Fruit fly (Drosophila melanogaster) whole organism, wandering third instar larva: ENCODE measurements around the gene CG31091.

Source experiments
- Abd-B ChIP-seq: fragments of >200 bp; optimal IDR thresholded peaks from 2 replicates; lab custom pipeline; 2017; ENCODE audit warnings: missing biosample characterization, missing genetic modification characterization
- Dfd ChIP-seq: fragments of >200 bp; optimal IDR thresholded peaks from 2 replicates; lab custom pipeline; 2017; ENCODE audit warnings: missing biosample characterization, missing genetic modification characterization
- Dif ChIP-seq: fragments of 200-275, 200-300 bp; sonication (Bioruptor generic); optimal IDR thresholded peaks from 2 replicates; lab custom pipeline; 2018; ENCODE audit warnings: missing biosample characterization, missing genetic modification characterization; ENCODE audit not compliant: partially characterized antibody
- Hr78 ChIP-seq: fragments of >200 bp; optimal IDR thresholded peaks from 2 replicates; lab custom pipeline; 2017; ENCODE audit warnings: missing biosample characterization, missing genetic modification characterization
- OdsH ChIP-seq: fragments of 200-800 bp; sonication (Bioruptor generic); optimal IDR thresholded peaks from 2 replicates; lab custom pipeline; 2016; ENCODE audit warnings: missing biosample characterization, mild to moderate bottlenecking, missing genetic modification characterization
- Vsx2 ChIP-seq: fragments of 200-300, 225-300 bp; sonication (Bioruptor generic); optimal IDR thresholded peaks from 2 replicates; lab custom pipeline; 2018; ENCODE audit warnings: missing biosample characterization, missing genetic modification characterization; ENCODE audit not compliant: partially characterized antibody
- dmrt93B ChIP-seq: fragments of 200-800 bp; sonication (Bioruptor generic); optimal IDR thresholded peaks from 2 replicates; lab custom pipeline; 2018; ENCODE audit warnings: missing biosample characterization, mild to moderate bottlenecking, missing genetic modification characterization
- fru ChIP-seq: fragments of 200-800 bp; sonication (Bioruptor generic); optimal IDR thresholded peaks from 3 replicates; lab custom pipeline; 2016; ENCODE audit warnings: missing biosample characterization, mild to moderate bottlenecking, missing genetic modification characterization
- h ChIP-seq: fragments of 200-800 bp; sonication (Bioruptor generic); optimal IDR thresholded peaks from 3 replicates; lab custom pipeline; 2016; ENCODE audit warnings: missing biosample characterization, mild to moderate bottlenecking, missing genetic modification characterization
- lola ChIP-seq: fragments of >200 bp; optimal IDR thresholded peaks from 2 replicates; lab custom pipeline; 2017; ENCODE audit warnings: missing biosample characterization, missing genetic modification characterization
- pan ChIP-seq: fragments of >200 bp; optimal IDR thresholded peaks from 2 replicates; lab custom pipeline; 2017
- psq ChIP-seq: fragments of 200-800 bp; sonication (Bioruptor generic); optimal IDR thresholded peaks from 3 replicates; lab custom pipeline; 2017; ENCODE audit warnings: missing biosample characterization, mild to moderate bottlenecking, missing genetic modification characterization, moderate library complexity
- usp ChIP-seq: fragments of >200 bp; optimal IDR thresholded peaks from 2 replicates; lab custom pipeline; 2017; ENCODE audit warnings: missing biosample characterization, missing genetic modification characterization

- TF ChIP-seq pan (lab: Kevin White, UChicago) (no peak), usp (GFP tag; lab: Kevin White, UChicago) (no peak), Abd-B (no peak), h (GFP tag; lab: Kevin White, UChicago) (no peak), Vsx2 (GFP tag; lab: Kevin White, UChicago) (no peak), Dfd (GFP tag; lab: Kevin White, UChicago) (no peak), Dif (GFP tag; lab: Kevin White, UChicago) (no peak), lola (GFP tag; lab: Kevin White, UChicago) (no peak), fru (GFP tag; lab: Kevin White, UChicago) (no peak), Hr78 (GFP tag; lab: Kevin White, UChicago) (no peak), psq (GFP tag; lab: Kevin White, UChicago) (no peak), dmrt93B (GFP tag; lab: Kevin White, UChicago) (no peak), OdsH (GFP tag; lab: Kevin White, UChicago) (no peak)
Measured at dm6 chr3R:25902343-25902742, 2.6 kb downstream of the CG31091 start, which contains the start of gene CG31089.
